Fruit fly (Drosophila melanogaster): ENCODE measurements around the gene 5-HT2A.

Gene 5-HT2A

DNA sequence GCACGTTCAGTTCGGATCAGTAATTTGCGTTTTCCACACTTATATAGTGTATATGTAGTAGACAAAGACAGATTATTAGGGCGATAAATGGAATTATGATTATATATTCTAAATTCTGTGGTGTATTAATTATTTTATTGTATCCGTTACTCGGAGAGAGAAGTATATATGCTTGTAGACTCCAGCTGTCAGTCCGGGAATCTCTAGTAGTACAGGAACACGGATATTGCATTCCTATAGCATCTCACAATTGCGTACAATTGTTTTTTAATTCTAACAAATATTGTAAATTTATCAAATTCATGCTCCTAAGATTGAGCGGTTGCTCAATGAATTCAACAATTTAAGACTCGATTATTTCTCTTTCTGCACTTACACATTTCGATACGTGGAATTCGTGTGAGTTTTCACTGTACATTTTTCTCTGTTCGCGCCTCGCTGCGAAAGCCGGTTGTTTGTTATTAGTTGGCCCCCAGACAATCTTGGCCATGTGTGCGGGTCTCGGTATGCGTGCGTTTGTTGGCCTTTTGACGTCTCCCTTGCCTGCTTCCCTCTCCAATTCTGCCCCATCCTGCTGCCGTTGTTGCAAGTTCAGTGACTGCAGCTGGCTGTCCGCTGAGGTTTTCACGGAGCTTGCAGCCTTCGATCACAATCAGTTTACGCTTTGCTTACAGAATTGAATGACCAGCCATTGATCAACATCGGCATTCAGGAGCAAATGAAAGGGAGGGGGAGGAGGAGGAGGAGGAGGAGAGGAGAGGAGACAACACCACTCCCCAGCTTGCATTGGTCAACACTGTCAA lies 54.9 kb downstream of the 5-HT2A start:
- no peak for TF ChIP-seq D1 (tag; optimal IDR thresholded peaks at IDR 0.05)
- no peak for TF ChIP-seq CG10348 (GFP tag; IDR thresholded peaks at IDR 0.05)
- TF ChIP-seq CG34367 (tag; optimal IDR thresholded peaks at IDR 0.05), result peak; percentile 18
- no peak; the same call in 2 of the 3 replicates for TF ChIP-seq CG4496 (GFP tag; IDR thresholded peaks at IDR 0.05)
- TF ChIP-seq CG8159 (tag; optimal IDR thresholded peaks at IDR 0.05), result peak; percentile 48
- no peak for TF ChIP-seq gl (tag; optimal IDR thresholded peaks at IDR 0.05)
- TF ChIP-seq CG15710 (tag; optimal IDR thresholded peaks at IDR 0.05), result peak; percentile 26
- TF ChIP-seq CG32121 (GFP tag; IDR thresholded peaks at IDR 0.05), result no peak
- no peak for TF ChIP-seq Ets98B (GFP tag; IDR thresholded peaks at IDR 0.05)
- TF ChIP-seq CG8301 (tag; optimal IDR thresholded peaks at IDR 0.05), result peak; percentile 69
- peak; percentile 27 for TF ChIP-seq Snoo (tag; optimal IDR thresholded peaks at IDR 0.05)
- peak; percentile 45 for TF ChIP-seq Pif1B (GFP tag; optimal IDR thresholded peaks at IDR 0.05)
- peak; percentile 93 for TF ChIP-seq EcR (GFP tag; optimal IDR thresholded peaks at IDR 0.05)
- TF ChIP-seq CG14655 (GFP tag; optimal IDR thresholded peaks at IDR 0.05), result peak; percentile 81
- TF ChIP-seq fd96Ca (GFP tag; IDR thresholded peaks at IDR 0.05), result no peak
- no peak for TF ChIP-seq CG13204 (GFP tag; optimal IDR thresholded peaks at IDR 0.05)
- TF ChIP-seq Pif1A (GFP tag; optimal IDR thresholded peaks at IDR 0.05), result peak; percentile 33
- peak; percentile 66 for TF ChIP-seq CG9948 (tag; optimal IDR thresholded peaks at IDR 0.05)
- no peak for TF ChIP-seq CG12605 (GFP tag; IDR thresholded peaks at IDR 0.05)
- no peak for TF ChIP-seq CG17806 (tag; optimal IDR thresholded peaks at IDR 0.05)
- no peak for TF ChIP-seq rn (GFP tag; IDR thresholded peaks at IDR 0.05)

dm6 chr3R:4676981-4677665 lies 64.5 kb downstream of the 5-HT2A start:
- TF ChIP-seq EcR (GFP tag; optimal IDR thresholded peaks at IDR 0.05) (peak; percentile 72), rn (GFP tag; IDR thresholded peaks at IDR 0.05) (no peak), CG8159 (tag; optimal IDR thresholded peaks at IDR 0.05) (no peak)

- no peak for TF ChIP-seq Pif1B (GFP tag; optimal IDR thresholded peaks at IDR 0.05)
- TF ChIP-seq CG34367 (tag; optimal IDR thresholded peaks at IDR 0.05), result no peak
Measured at dm6 chr3R:4678362-4678761, 65.7 kb downstream of the 5-HT2A start.
